Fruit fly (Drosophila melanogaster) whole organism, embryonic: ENCODE data around the gene CG13716.

Experiments
- ATbp ChIP-seq: fragments of 200-800 bp; sonication (Bioruptor generic); optimal IDR thresholded peaks from 2 replicates; lab custom pipeline; 2017; ENCODE audit warnings: missing biosample characterization, mild to moderate bottlenecking, missing genetic modification characterization, missing genetic modification reagents
- Adf1 ChIP-seq: fragments of 200-800 bp; sonication (Bioruptor generic); IDR thresholded peaks from 2 replicates; pipeline ENCODE4 v1.3.6; 2022; ENCODE audit warnings: missing biosample characterization, missing genetic modification characterization
- CG10959 ChIP-seq: fragments of 200-800 bp; sonication (Bioruptor generic); IDR thresholded peaks from 2 replicates; pipeline ENCODE4 v1.3.6; 2022; ENCODE audit warnings: missing biosample characterization, missing genetic modification characterization
- CG12104 ChIP-seq: fragments of 200-800 bp; sonication (Bioruptor generic); optimal IDR thresholded peaks from 3 replicates; lab custom pipeline; 2016; ENCODE audit warnings: missing biosample characterization, missing genetic modification characterization
- CG12299 ChIP-seq: fragments of 200-800 bp; sonication (Bioruptor generic); optimal IDR thresholded peaks from 2 replicates; lab custom pipeline; 2018; ENCODE audit warnings: missing biosample characterization, mild to moderate bottlenecking, missing genetic modification characterization
- CG14710 ChIP-seq: fragments of 200-800 bp; sonication (Bioruptor generic); optimal IDR thresholded peaks from 3 replicates; lab custom pipeline; 2019; ENCODE audit warnings: missing biosample characterization, mild to moderate bottlenecking, missing genetic modification characterization, moderate library complexity
- CG15479 ChIP-seq: fragments of 200-800 bp; sonication (Bioruptor generic); optimal IDR thresholded peaks from 3 replicates; lab custom pipeline; 2019; ENCODE audit warnings: missing biosample characterization, mild to moderate bottlenecking, missing genetic modification characterization, moderate library complexity
- CG17385 ChIP-seq: fragments of 200-800 bp; sonication (Bioruptor generic); optimal IDR thresholded peaks from 3 replicates; lab custom pipeline; 2018; ENCODE audit warnings: missing biosample characterization, mild to moderate bottlenecking, missing genetic modification characterization
- CG2120 ChIP-seq: fragments of 200-800 bp; sonication (Bioruptor generic); optimal IDR thresholded peaks from 3 replicates; lab custom pipeline; 2016; ENCODE audit warnings: missing biosample characterization, missing genetic modification characterization
- CG2199 ChIP-seq: fragments of 200-800 bp; sonication (Bioruptor generic); IDR thresholded peaks from 3 replicates; pipeline ENCODE4 v1.3.6; 2022; ENCODE audit warnings: missing biosample characterization, missing genetic modification characterization
- CG2678 ChIP-seq: fragments of 200-800 bp; sonication (Bioruptor generic); optimal IDR thresholded peaks from 3 replicates; lab custom pipeline; 2019; ENCODE audit warnings: missing biosample characterization, mild to moderate bottlenecking, missing genetic modification characterization, moderate library complexity
- CG3065 ChIP-seq: fragments of 200-800 bp; sonication (Bioruptor generic); optimal IDR thresholded peaks from 2 replicates; lab custom pipeline; 2016; ENCODE audit warnings: missing biosample characterization, missing genetic modification characterization
- CG31441 ChIP-seq: fragments of 200-800 bp; sonication (Bioruptor generic); IDR thresholded peaks from 2 replicates; pipeline ENCODE4 v1.3.6; 2022; ENCODE audit warnings: missing biosample characterization, missing genetic modification characterization
- CG33557 ChIP-seq: fragments of 200-800 bp; sonication (Bioruptor generic); optimal IDR thresholded peaks from 2 replicates; lab custom pipeline; 2019; ENCODE audit warnings: missing biosample characterization, mild to moderate bottlenecking, missing genetic modification characterization, moderate library complexity
- CG6689 ChIP-seq: fragments of 200-800 bp; sonication (Bioruptor generic); IDR thresholded peaks from 2 replicates; pipeline ENCODE4 v1.3.6; 2022; ENCODE audit warnings: missing biosample characterization, missing genetic modification characterization
- CG6765 ChIP-seq: fragments of 200-800 bp; sonication (Bioruptor generic); optimal IDR thresholded peaks from 3 replicates; lab custom pipeline; 2017; ENCODE audit warnings: missing biosample characterization, mild to moderate bottlenecking, missing genetic modification characterization
- CG7372 ChIP-seq: fragments of 200-800 bp; sonication (Bioruptor generic); IDR thresholded peaks from 2 replicates; pipeline ENCODE4 v1.3.6; 2022; ENCODE audit warnings: missing biosample characterization, missing genetic modification characterization
- CG7556 ChIP-seq: fragments of 200-800 bp; sonication (Bioruptor generic); optimal IDR thresholded peaks from 2 replicates; lab custom pipeline; 2017; ENCODE audit warnings: missing biosample characterization, mild to moderate bottlenecking, missing genetic modification characterization
- CG7928 ChIP-seq: fragments of 200-800 bp; sonication (Bioruptor generic); optimal IDR thresholded peaks from 2 replicates; lab custom pipeline; 2017; ENCODE audit warnings: missing biosample characterization, mild to moderate bottlenecking, missing genetic modification characterization
- CG8290 ChIP-seq, 3 experiments: fragments of 200-800 bp; sonication (Bioruptor generic); optimal IDR thresholded peaks; 2 replicates each; lab custom pipeline; 2016 to 2019; ENCODE audit warnings: missing biosample characterization in 3 of 3, missing genetic modification characterization in 3 of 3, mild to moderate bottlenecking in 2 of 3, moderate library complexity in 1 of 3
- CG8924 ChIP-seq: fragments of 200-800 bp; optimal IDR thresholded peaks from 3 replicates; lab custom pipeline; 2019; ENCODE audit warnings: missing biosample characterization, mild to moderate bottlenecking, missing genetic modification characterization, moderate library complexity
- CHES-1-like ChIP-seq: fragments of 200-800 bp; sonication (Bioruptor generic); optimal IDR thresholded peaks from 2 replicates; lab custom pipeline; 2016; ENCODE audit warnings: missing biosample characterization, missing genetic modification characterization
- GATAe ChIP-seq: fragments of 200-800 bp; sonication (Bioruptor generic); conservative IDR thresholded peaks from 2 replicates; pipeline ENCODE4 v1.3.6; 2022; ENCODE audit warnings: missing biosample characterization, missing genetic modification characterization
- H15 ChIP-seq: fragments of 200-800 bp; sonication (Bioruptor generic); IDR thresholded peaks from 3 replicates; pipeline ENCODE4 v1.3.6; 2022; ENCODE audit warnings: missing biosample characterization, missing genetic modification characterization
- MESR4 ChIP-seq: fragments of 200-800 bp; sonication (Bioruptor generic); optimal IDR thresholded peaks from 2 replicates; lab custom pipeline; 2018; ENCODE audit warnings: missing biosample characterization, mild to moderate bottlenecking, missing genetic modification characterization, moderate library complexity
- MTF-1 ChIP-seq: fragments of 200-800 bp; sonication (Bioruptor generic); optimal IDR thresholded peaks from 2 replicates; lab custom pipeline; 2018; ENCODE audit warnings: missing biosample characterization, mild to moderate bottlenecking, missing genetic modification characterization, borderline replicate concordance
- Med ChIP-seq: fragments of 200-800 bp; sonication (Bioruptor generic); peaks from one replicate; lab custom pipeline; 2016; ENCODE audit warnings: missing biosample characterization, missing genetic modification characterization, mild to moderate bottlenecking, inconsistent platforms, moderate library complexity
- Meics ChIP-seq: fragments of 200-800 bp; sonication (Bioruptor generic); optimal IDR thresholded peaks from 2 replicates; lab custom pipeline; 2017; ENCODE audit warnings: missing biosample characterization, mild to moderate bottlenecking, missing genetic modification characterization
- PHDP ChIP-seq: fragments of 200-800 bp; sonication (Bioruptor generic); optimal IDR thresholded peaks from 3 replicates; lab custom pipeline; 2018; ENCODE audit warnings: missing biosample characterization, mild to moderate bottlenecking, missing genetic modification characterization, moderate library complexity
- YL-1 ChIP-seq: fragments of 200-800 bp; sonication (Bioruptor generic); optimal IDR thresholded peaks from 3 replicates; lab custom pipeline; 2017; ENCODE audit warnings: missing biosample characterization, mild to moderate bottlenecking, missing genetic modification characterization
- btn ChIP-seq: fragments of 200-800 bp; sonication (Bioruptor generic); optimal IDR thresholded peaks from 2 replicates; lab custom pipeline; 2016; ENCODE audit warnings: missing biosample characterization, missing genetic modification characterization
- danr ChIP-seq: fragments of 200-800 bp; sonication (Bioruptor generic); IDR thresholded peaks from 2 replicates; pipeline ENCODE4 v1.3.6; 2022; ENCODE audit warnings: missing biosample characterization, missing genetic modification characterization
- en ChIP-seq: fragments of 200-800 bp; sonication (Bioruptor generic); optimal IDR thresholded peaks from 2 replicates; lab custom pipeline; 2016; ENCODE audit warnings: missing biosample characterization, missing genetic modification characterization
- gcm ChIP-seq: fragments of 200-800 bp; sonication (Bioruptor generic); optimal IDR thresholded peaks from 2 replicates; lab custom pipeline; 2019; ENCODE audit warnings: missing biosample characterization, mild to moderate bottlenecking, missing genetic modification characterization, moderate library complexity
- gcm2 ChIP-seq: fragments of 200-800 bp; sonication (Bioruptor generic); optimal IDR thresholded peaks from 2 replicates; lab custom pipeline; 2016; ENCODE audit warnings: missing biosample characterization, missing genetic modification characterization
- grn ChIP-seq: fragments of 200-800 bp; sonication (Bioruptor generic); optimal IDR thresholded peaks from 3 replicates; lab custom pipeline; 2017; ENCODE audit warnings: missing biosample characterization, missing genetic modification characterization
- gro ChIP-seq: fragments of 200-800 bp; sonication (Bioruptor generic); optimal IDR thresholded peaks from 2 replicates; lab custom pipeline; 2016; ENCODE audit warnings: missing biosample characterization, missing genetic modification characterization
- gsb-n ChIP-seq: fragments of 200-800 bp; sonication (Bioruptor generic); optimal IDR thresholded peaks from 3 replicates; lab custom pipeline; 2018; ENCODE audit warnings: missing biosample characterization, mild to moderate bottlenecking, missing genetic modification characterization
- gt ChIP-seq: fragments of 200-800 bp; sonication (Bioruptor generic); IDR thresholded peaks from 2 replicates; pipeline ENCODE4 v1.3.6; 2022; ENCODE audit warnings: missing biosample characterization, missing genetic modification characterization
- hkb ChIP-seq, 2 experiments: fragments of 200-800 bp in 1 of 2; fragments of >200 bp in 1 of 2; sonication (Bioruptor generic) in 1 of 2; IDR thresholded peaks in 1 of 2; optimal IDR thresholded peaks in 1 of 2; 2 replicates each; pipeline versions ENCODE4 v1.3.6 to Lab custom; 2017 to 2022; ENCODE audit warnings: missing biosample characterization in 1 of 2, missing genetic modification characterization in 1 of 2
- insv ChIP-seq, 2 experiments: fragments of 200-800 bp; sonication (Bioruptor generic); optimal IDR thresholded peaks; 3 replicates each; lab custom pipeline; 2016 to 2018; ENCODE audit warnings: missing biosample characterization in 2 of 2, missing genetic modification characterization in 2 of 2
- mam ChIP-seq: fragments of 200-800 bp; sonication (Bioruptor generic); optimal IDR thresholded peaks from 3 replicates; lab custom pipeline; 2016; ENCODE audit warnings: missing biosample characterization, missing genetic modification characterization
- nerfin-2 ChIP-seq: fragments of 200-800 bp; sonication (Bioruptor generic); IDR thresholded peaks from 2 replicates; pipeline ENCODE4 v1.3.6; 2022; ENCODE audit warnings: missing biosample characterization, missing genetic modification characterization; ENCODE audit not compliant: partially characterized antibody
- nom ChIP-seq: fragments of 200-800 bp; sonication (Bioruptor generic); optimal IDR thresholded peaks from 2 replicates; lab custom pipeline; 2017; ENCODE audit warnings: missing biosample characterization, missing genetic modification characterization, mild to moderate bottlenecking, moderate library complexity, missing genetic modification reagents
- sc ChIP-seq, 3 experiments: fragments of >200 bp in 2 of 3; fragments of 200-800 bp in 1 of 3; sonication (Bioruptor generic) in 1 of 3; optimal IDR thresholded peaks; 2 replicates in 2 of 3; 3 replicates in 1 of 3; lab custom pipeline; 2017; ENCODE audit warnings: mild to moderate bottlenecking in 1 of 3, missing biosample characterization in 1 of 3, missing genetic modification characterization in 1 of 3, missing genetic modification reagents in 1 of 3
- ssp ChIP-seq: fragments of 200-800 bp; sonication (Bioruptor generic); IDR thresholded peaks from 2 replicates; pipeline ENCODE4 v1.3.6; 2022; ENCODE audit warnings: missing biosample characterization, missing genetic modification characterization
- tna ChIP-seq: fragments of 200-800 bp; sonication (Bioruptor generic); IDR thresholded peaks from 2 replicates; pipeline ENCODE4 v1.3.6; 2022; ENCODE audit warnings: missing biosample characterization, missing genetic modification characterization; ENCODE audit not compliant: partially characterized antibody
- ttk ChIP-seq: fragments of 200-800 bp; sonication (Bioruptor generic); IDR thresholded peaks from 2 replicates; pipeline ENCODE4 v2.1.2; 2022; ENCODE audit warnings: missing biosample characterization, missing genetic modification characterization
- zf30C ChIP-seq: fragments of 200-800 bp; sonication (Bioruptor generic); optimal IDR thresholded peaks from 3 replicates; lab custom pipeline; 2018; ENCODE audit warnings: missing biosample characterization, mild to moderate bottlenecking, missing genetic modification characterization

Gene CG13716

dm6 chr3L:4627012-4627411 is 7.6 kb downstream of the CG13716 start (continued):
- TF ChIP-seq zf30C (no peak), CG12299 (no peak), nerfin-2 (GFP tag; lab: Robert Waterston, UW) (no peak), CG2199 (GFP tag; lab: Robert Waterston, UW) (peak; percentile 83; the same call in 2 of the 3 replicates), gcm2 (GFP tag; lab: Kevin White, UChicago) (no peak), CG3065 (GFP tag; lab: Kevin White, UChicago) (no peak), CG15479 (GFP tag; lab: Kevin White, UChicago) (no peak), sc (optimal IDR thresholded peaks at IDR 0.05; lab: Kevin White, UChicago) (no peak), sc (GFP tag; optimal IDR thresholded peaks at IDR 0.05; lab: Kevin White, UChicago) (no peak), CG7372 (GFP tag; lab: Robert Waterston, UW) (no peak), CG17385 (GFP tag; lab: Kevin White, UChicago) (peak; percentile 91), YL-1 (GFP tag; lab: Kevin White, UChicago) (peak; percentile 97), tna (GFP tag; lab: Robert Waterston, UW) (0 out of 2 replicates have a peak, but pooled peaks have one; percentile 14), grn (peak; percentile 96), nom (GFP tag; lab: Kevin White, UChicago) (peak; percentile 50), MTF-1 (GFP tag; lab: Kevin White, UChicago) (no peak), CG33557 (peak; percentile 19), CG2120 (no peak), danr (GFP tag; lab: Robert Waterston, UW) (no peak), ttk (GFP tag; lab: Robert Waterston, UW) (no peak), Adf1 (peak; percentile 32; the same call in 1 of the 2 replicates), insv (GFP tag; optimal IDR thresholded peaks at IDR 0.05; lab: Kevin White, UChicago) (no peak), CG6765 (GFP tag; lab: Kevin White, UChicago) (no peak), gcm (no peak), CG7928 (GFP tag; lab: Kevin White, UChicago) (no peak), en (GFP tag; lab: Kevin White, UChicago) (no peak), CG6689 (GFP tag; lab: Robert Waterston, UW) (no peak), CHES-1-like (GFP tag; lab: Kevin White, UChicago) (peak; percentile 27), Med (GFP tag; lab: Kevin White, UChicago) (no peak), ATbp (GFP tag; lab: Kevin White, UChicago) (no peak), CG31441 (GFP tag; lab: Robert Waterston, UW) (no peak), CG10959 (no peak), mam (GFP tag; lab: Kevin White, UChicago) (no peak), CG7556 (no peak), CG8924 (tag; lab: Kevin White, UChicago) (peak; percentile 24), PHDP (tag; lab: Kevin White, UChicago) (no peak), GATAe (GFP tag; lab: Robert Waterston, UW) (no peak), hkb (optimal IDR thresholded peaks at IDR 0.05; lab: Kevin White, UChicago) (no peak), hkb (GFP tag; IDR thresholded peaks at IDR 0.05; lab: Robert Waterston, UW) (no peak), CG2678 (tag; lab: Kevin White, UChicago) (no peak), ssp (no peak), gt (GFP tag; lab: Robert Waterston, UW) (no peak), Meics (GFP tag; lab: Kevin White, UChicago) (no peak), btn (GFP tag; lab: Kevin White, UChicago) (no peak), gsb-n (tag; lab: Kevin White, UChicago) (no peak), CG12104 (GFP tag; lab: Kevin White, UChicago) (no peak), H15 (GFP tag; lab: Robert Waterston, UW) (no peak), gro (GFP tag; lab: Kevin White, UChicago) (no peak), CG14710 (tag; lab: Kevin White, UChicago) (no peak), MESR4 (peak; percentile 41), CG8290 (GFP tag; optimal IDR thresholded peaks at IDR 0.05; lab: Kevin White, UChicago) (no peak), CG8290 (tag; optimal IDR thresholded peaks at IDR 0.05; lab: Kevin White, UChicago) (no peak)
